Fruit fly (Drosophila melanogaster): ENCODE data around the gene MESR6.

dm6 chr3L:19049669-19050510 is 42.6 kb upstream of the MESR6 start:
- TF ChIP-seq Hr78 (GFP tag; optimal IDR thresholded peaks at IDR 0.05), result no peak
- TF ChIP-seq Myc (optimal IDR thresholded peaks at IDR 0.05), result no peak
- TF ChIP-seq pan (optimal IDR thresholded peaks at IDR 0.05), result no peak
- TF ChIP-seq h (GFP tag; optimal IDR thresholded peaks at IDR 0.05), result no peak
- no peak for TF ChIP-seq CG9705 (GFP tag; optimal IDR thresholded peaks at IDR 0.05)
- TF ChIP-seq CrebA (GFP tag; optimal IDR thresholded peaks at IDR 0.05; ENCODE audit: borderline replicate concordance), result no peak
- TF ChIP-seq sv (GFP tag; optimal IDR thresholded peaks at IDR 0.05), result no peak
- TF ChIP-seq tai (GFP tag; optimal IDR thresholded peaks at IDR 0.05), result no peak
- TF ChIP-seq psq (GFP tag; optimal IDR thresholded peaks at IDR 0.05), result no peak
- no peak for TF ChIP-seq dsf (GFP tag; optimal IDR thresholded peaks at IDR 0.05; ENCODE audit: borderline replicate concordance)
- no peak for TF ChIP-seq Dfd (GFP tag; optimal IDR thresholded peaks at IDR 0.05)
- no peak for TF ChIP-seq Vsx2 (GFP tag; optimal IDR thresholded peaks at IDR 0.05; ENCODE audit: partially characterized antibody)
- no peak for TF ChIP-seq fru (GFP tag; optimal IDR thresholded peaks at IDR 0.05)
- TF ChIP-seq lola (GFP tag; optimal IDR thresholded peaks at IDR 0.05), result no peak
